Worm (Caenorhabditis elegans) whole organism, L4 larva: Measurements from ENCODE around the gene K10C9.7.

Source experiments
- D1046.2 ChIP-seq: fragments of 200-800 bp; sonication (Bioruptor generic); IDR thresholded peaks from 2 replicates; pipeline ENCODE4 v1.3.6; 2022; ENCODE audit warnings: missing genetic modification characterization, missing compliant biosample characterization
- F10B5.3 ChIP-seq: sonication (generic microtip); optimal IDR thresholded peaks from 2 replicates; lab custom pipeline; 2016; ENCODE audit warnings: mild to moderate bottlenecking, missing genetic modification characterization, missing compliant biosample characterization
- F26F4.8 ChIP-seq: fragments of 200-800 bp; sonication (Bioruptor generic); conservative IDR thresholded peaks from 2 replicates; pipeline ENCODE4 v1.3.6; 2022; ENCODE audit warnings: missing genetic modification characterization, missing compliant biosample characterization
- F44E2.7 ChIP-seq: fragments of 200-800 bp; sonication (Bioruptor generic); IDR thresholded peaks from 2 replicates; pipeline ENCODE4 v2.1.2; 2022; ENCODE audit warnings: missing genetic modification characterization, missing compliant biosample characterization
- R02D3.7 ChIP-seq: fragments of 150-350 bp; sonication (generic microtip); optimal IDR thresholded peaks from 3 replicates; lab custom pipeline; 2014; ENCODE audit warnings: missing biosample characterization, missing genetic modification characterization
- T26A8.4 ChIP-seq: fragments of 200-800 bp; sonication (Bioruptor generic); IDR thresholded peaks from 2 replicates; pipeline ENCODE4 v1.3.6; 2022; ENCODE audit warnings: missing genetic modification characterization, missing compliant biosample characterization
- Y48G9A.11 ChIP-seq: fragments of 200-800 bp; sonication (Bioruptor generic); IDR thresholded peaks from 2 replicates; pipeline ENCODE4 v1.3.6; 2022; ENCODE audit warnings: missing genetic modification reagents, missing genetic modification characterization, missing compliant biosample characterization
- ZK546.5 ChIP-seq, 2 experiments: sonication (generic microtip); optimal IDR thresholded peaks; 2 replicates each; lab custom pipeline; 2017; ENCODE audit warnings: missing biosample characterization in 2 of 2, missing genetic modification characterization in 2 of 2
- aly-2 ChIP-seq: sonication (generic microtip); optimal IDR thresholded peaks from 2 replicates; lab custom pipeline; 2018; ENCODE audit warnings: missing biosample characterization, missing genetic modification characterization
- ama-1 ChIP-seq: fragments of 150-350 bp; optimal IDR thresholded peaks from 2 replicates; lab custom pipeline; 2014; ENCODE audit warnings: inconsistent platforms, mixed read lengths
- ceh-20 ChIP-seq: fragments of 200-800 bp; sonication (Bioruptor generic); IDR thresholded peaks from 2 replicates; pipeline ENCODE4 v1.3.6; 2022; ENCODE audit warnings: missing genetic modification reagents, missing genetic modification characterization, missing compliant biosample characterization
- ceh-32 ChIP-seq: sonication (generic microtip); optimal IDR thresholded peaks from 2 replicates; lab custom pipeline; 2016; ENCODE audit warnings: mild to moderate bottlenecking, missing genetic modification characterization, missing compliant biosample characterization; ENCODE audit not compliant: poor library complexity
- ceh-44 ChIP-seq: fragments of 200-800 bp; sonication (Bioruptor generic); IDR thresholded peaks from 2 replicates; pipeline ENCODE4 v1.3.6; 2022; ENCODE audit warnings: missing genetic modification reagents, missing genetic modification characterization, missing compliant biosample characterization
- ceh-82 ChIP-seq: sonication (generic microtip); optimal IDR thresholded peaks from 2 replicates; lab custom pipeline; 2017; ENCODE audit warnings: missing biosample characterization, missing genetic modification characterization
- daf-8 ChIP-seq: fragments of 200-800 bp; sonication (Bioruptor generic); IDR thresholded peaks from 2 replicates; pipeline ENCODE4 v1.3.6; 2022; ENCODE audit warnings: missing genetic modification characterization, missing compliant biosample characterization
- dmd-8 ChIP-seq: fragments of 200-800 bp; sonication (Bioruptor generic); IDR thresholded peaks from 2 replicates; pipeline ENCODE4 v1.3.6; 2022; ENCODE audit warnings: missing genetic modification characterization, missing compliant biosample characterization
- duxl-1 ChIP-seq: sonication (generic microtip); optimal IDR thresholded peaks from 2 replicates; lab custom pipeline; 2016; ENCODE audit warnings: mild to moderate bottlenecking, missing genetic modification characterization, moderate library complexity, missing compliant biosample characterization; ENCODE audit not compliant: poor library complexity
- egl-27 ChIP-seq: sonication (generic microtip); optimal IDR thresholded peaks from 3 replicates; lab custom pipeline; 2017; ENCODE audit warnings: missing biosample characterization, missing genetic modification reagents, missing genetic modification characterization
- fkh-10 ChIP-seq: fragments of 150-350 bp; optimal IDR thresholded peaks from 2 replicates; lab custom pipeline; 2014; ENCODE audit warnings: missing biosample characterization, missing genetic modification reagents, missing genetic modification characterization
- hlh-11 ChIP-seq: fragments of 200-800 bp; sonication (Bioruptor generic); optimal IDR thresholded peaks from 2 replicates; lab custom pipeline; 2018; ENCODE audit warnings: mild to moderate bottlenecking, missing genetic modification characterization, missing compliant biosample characterization
- hmg-1.1 ChIP-seq: fragments of 200-800 bp; sonication (Bioruptor generic); IDR thresholded peaks from 2 replicates; pipeline ENCODE4 v1.3.6; 2022; ENCODE audit warnings: missing genetic modification reagents, missing genetic modification characterization, missing compliant biosample characterization
- lin-29 ChIP-seq: fragments of 200-800 bp; sonication (Bioruptor generic); IDR thresholded peaks from 2 replicates; pipeline ENCODE4 v1.3.6; 2022; ENCODE audit warnings: missing genetic modification reagents, missing genetic modification characterization, missing compliant biosample characterization
- lin-38 ChIP-seq: fragments of 200-800 bp; sonication (Bioruptor generic); IDR thresholded peaks from 2 replicates; pipeline ENCODE4 v1.3.6; 2022; ENCODE audit warnings: missing genetic modification reagents, missing genetic modification characterization, missing compliant biosample characterization
- lin-39 ChIP-seq: fragments of 150-350 bp; optimal IDR thresholded peaks from 2 replicates; lab custom pipeline; 2014; ENCODE audit warnings: missing biosample characterization, missing genetic modification reagents, missing genetic modification characterization
- lsy-2 ChIP-seq, 2 experiments: fragments of 150-350 bp in 1 of 2; sonication (generic microtip) in 1 of 2; optimal IDR thresholded peaks; 2 replicates each; lab custom pipeline; 2014 to 2017; ENCODE audit warnings: missing biosample characterization in 2 of 2, missing genetic modification characterization in 2 of 2
- madf-5 ChIP-seq, 2 experiments: fragments of 200-800 bp; sonication (Bioruptor generic); IDR thresholded peaks; 2 replicates each; pipeline ENCODE4 v1.3.6; 2022; ENCODE audit warnings: missing compliant biosample characterization in 2 of 2, missing genetic modification characterization in 2 of 2
- mdt-29 ChIP-seq: fragments of 200-800 bp; sonication (Bioruptor generic); IDR thresholded peaks from 2 replicates; pipeline ENCODE4 v1.3.6; 2022; ENCODE audit warnings: missing genetic modification reagents, missing genetic modification characterization, missing compliant biosample characterization
- nhr-11 ChIP-seq: fragments of 150-350 bp; optimal IDR thresholded peaks from 2 replicates; lab custom pipeline; 2014; ENCODE audit warnings: missing biosample characterization, missing genetic modification characterization
- nhr-25 ChIP-seq: sonication (generic microtip); optimal IDR thresholded peaks from 2 replicates; lab custom pipeline; 2017; ENCODE audit warnings: missing genetic modification characterization, mild to moderate bottlenecking, missing compliant biosample characterization, antibody characterized with exemption, moderate library complexity, borderline replicate concordance; ENCODE audit not compliant: insufficient read depth
- nhr-28 ChIP-seq: fragments of 150-350 bp; optimal IDR thresholded peaks from 2 replicates; lab custom pipeline; 2014; ENCODE audit warnings: missing biosample characterization, missing genetic modification characterization
- php-3 ChIP-seq: fragments of 200-800 bp; sonication (Bioruptor generic); IDR thresholded peaks from 2 replicates; pipeline ENCODE4 v1.3.6; 2022; ENCODE audit warnings: missing genetic modification reagents, missing genetic modification characterization, missing compliant biosample characterization
- rbr-2 ChIP-seq: sonication (generic microtip); optimal IDR thresholded peaks from 2 replicates; lab custom pipeline; 2016; ENCODE audit warnings: missing genotype, missing genetic modification characterization, missing compliant biosample characterization
- saeg-2 ChIP-seq: fragments of 200-800 bp; sonication (Bioruptor generic); IDR thresholded peaks from 2 replicates; pipeline ENCODE4 v1.3.6; 2022; ENCODE audit warnings: missing genetic modification reagents, missing genetic modification characterization, missing compliant biosample characterization
- snpc-1.2 ChIP-seq: fragments of 200-800 bp; sonication (Bioruptor generic); IDR thresholded peaks from 2 replicates; pipeline ENCODE4 v1.3.6; 2022; ENCODE audit warnings: missing genetic modification reagents, missing genetic modification characterization, missing compliant biosample characterization
- snpc-4 ChIP-seq: fragments of 150-350 bp; optimal IDR thresholded peaks from 2 replicates; lab custom pipeline; 2014; ENCODE audit warnings: missing biosample characterization, missing genetic modification characterization
- tra-1 ChIP-seq: fragments of 200-800 bp; sonication (Bioruptor generic); IDR thresholded peaks from 2 replicates; pipeline ENCODE4 v1.3.6; 2022; ENCODE audit warnings: missing genetic modification reagents, missing genetic modification characterization, missing compliant biosample characterization
- vab-7 ChIP-seq: fragments of 200-800 bp; sonication (Bioruptor generic); IDR thresholded peaks from 2 replicates; pipeline ENCODE4 v1.3.6; 2022; ENCODE audit warnings: missing genetic modification reagents, missing genetic modification characterization, missing compliant biosample characterization
- zip-2 ChIP-seq: fragments of 150-350 bp; optimal IDR thresholded peaks from 2 replicates; lab custom pipeline; 2014; ENCODE audit warnings: missing biosample characterization, missing genetic modification characterization
- ztf-11 ChIP-seq: fragments of 150-350 bp; optimal IDR thresholded peaks from 2 replicates; lab custom pipeline; 2014; ENCODE audit warnings: missing biosample characterization, missing genetic modification characterization

Gene K10C9.7

DNA sequence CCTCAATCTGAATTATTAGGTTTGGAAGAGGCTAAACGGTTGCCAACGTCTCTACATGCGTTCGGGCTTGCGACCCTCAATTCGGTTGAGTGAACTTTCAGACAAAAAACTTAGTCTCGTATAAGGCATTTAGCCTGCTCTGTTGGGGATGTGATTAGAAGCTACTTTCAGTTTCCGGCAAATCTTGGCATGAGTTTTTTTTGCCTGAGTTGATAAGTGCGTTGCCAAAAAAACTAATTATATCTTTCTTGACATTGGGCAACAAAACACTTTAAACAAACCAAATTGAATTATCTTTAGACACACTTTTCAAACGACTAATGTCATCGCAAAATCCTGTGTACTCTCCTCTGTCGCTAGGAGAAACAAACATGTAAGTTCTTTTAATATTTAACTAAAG is 25.0 kb upstream of the K10C9.7 start, which contains the start of gene Y50D4B.4:
TSS of gene Y50D4B.4 (plus strand) at position 301 of the 400 bp plus-strand sequence.
- TF ChIP-seq nhr-28 (tag; lab: Kevin White, UChicago) (no peak), mdt-29 (GFP tag; lab: Robert Waterston, UW) (no peak), dmd-8 (GFP tag; lab: Robert Waterston, UW) (no peak), saeg-2 (no peak), nhr-11 (tag; lab: Kevin White, UChicago) (no peak), snpc-4 (tag; lab: Kevin White, UChicago) (no peak), F44E2.7 (GFP tag; lab: Robert Waterston, UW) (no peak), daf-8 (no peak), fkh-10 (no peak), ceh-20 (no peak), Y48G9A.11 (GFP tag; lab: Robert Waterston, UW) (no peak), snpc-1.2 (GFP tag; lab: Robert Waterston, UW) (no peak), D1046.2 (GFP tag; lab: Robert Waterston, UW) (no peak)

DNA sequence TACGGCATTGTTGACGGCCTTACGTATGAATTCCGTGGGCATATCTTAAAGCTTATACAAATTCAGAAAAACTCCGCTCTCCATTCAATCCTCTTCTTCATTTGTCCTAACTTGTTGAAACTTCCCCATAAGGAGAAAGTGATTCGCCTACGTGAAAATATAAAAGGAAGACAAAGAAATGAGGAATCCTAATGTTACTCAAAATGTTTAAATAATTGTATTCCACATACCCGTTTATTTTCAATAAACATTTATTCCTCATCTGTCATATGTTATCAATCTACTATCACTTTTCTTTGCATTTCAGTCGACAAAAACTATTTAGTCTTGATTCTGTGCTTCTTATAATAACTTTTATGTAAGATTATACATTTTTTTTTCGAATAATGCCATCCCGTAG is 20.6 kb upstream of the K10C9.7 start, which contains the start of gene clec-203:
TSS of gene clec-203 (plus strand) at position 301 of the 400 bp plus-strand sequence.
- TF ChIP-seq ZK546.5 (tag; optimal IDR thresholded peaks at IDR 0.05; lab: Kevin White, UChicago) (no peak), ztf-11 (tag; lab: Kevin White, UChicago) (no peak), vab-7 (GFP tag; lab: Robert Waterston, UW) (no peak), T26A8.4 (no peak), nhr-25 (tag; lab: Kevin White, UChicago) (no peak)

DNA sequence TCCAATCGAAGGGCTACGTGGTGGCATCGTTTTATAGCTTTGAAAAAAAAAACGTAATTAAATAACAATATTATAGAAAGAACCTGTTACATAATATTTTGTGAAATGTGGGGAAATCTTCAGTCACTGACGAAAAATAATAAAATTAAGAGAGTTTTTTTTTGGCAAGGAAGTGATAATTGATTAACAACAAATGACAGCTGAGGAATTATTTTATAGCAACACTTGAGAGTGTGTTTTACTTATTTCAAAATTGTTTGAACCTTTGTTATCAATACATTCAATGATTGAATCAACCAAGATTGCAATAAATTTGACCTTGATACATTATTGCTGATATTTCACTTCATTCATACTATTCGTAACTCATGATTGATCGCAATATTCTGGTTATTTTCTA is 16.6 kb upstream of the K10C9.7 start, which contains the start of gene Y50D4B.6:
TSS of gene Y50D4B.6 (plus strand) at position 301 of the 400 bp plus-strand sequence.
- TF ChIP-seq duxl-1 (tag; lab: Kevin White, UChicago) (no peak), lin-38 (GFP tag; lab: Robert Waterston, UW) (no peak), zip-2 (tag; lab: Kevin White, UChicago) (no peak), vab-7 (GFP tag; lab: Robert Waterston, UW) (no peak), F26F4.8 (GFP tag; lab: Robert Waterston, UW) (no peak), php-3 (no peak)

DNA sequence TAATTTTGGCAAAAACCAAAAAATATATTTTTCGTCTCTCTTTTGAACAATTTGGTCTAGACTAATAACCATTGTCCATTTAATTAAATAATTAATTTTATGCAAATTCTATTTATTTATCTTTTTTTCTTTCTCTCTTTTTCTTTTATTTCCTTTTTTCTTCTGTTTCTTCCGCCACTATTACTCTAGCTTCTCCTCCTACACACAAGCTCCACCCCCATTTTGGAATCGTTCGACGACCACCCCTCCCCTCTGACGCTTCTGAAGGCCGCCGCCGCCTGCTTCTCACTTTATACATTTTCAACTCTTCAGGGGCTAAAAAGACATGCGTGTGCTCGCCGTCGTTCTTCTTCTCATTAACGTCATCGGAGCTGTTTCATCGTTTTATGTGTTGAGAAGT is 7.6 kb upstream of the K10C9.7 start, which contains the start of gene K10C9.1:
TSS of gene K10C9.1 (plus strand) at position 301 of the 400 bp plus-strand sequence.
- no peak for TF ChIP-seq ceh-82 (tag; lab: Kevin White, UChicago)
- no peak for TF ChIP-seq rbr-2 (tag; lab: Kevin White, UChicago)
- TF ChIP-seq dmd-8 (GFP tag; lab: Robert Waterston, UW): no peak
- no peak for TF ChIP-seq ceh-44
- TF ChIP-seq ama-1: no peak
- TF ChIP-seq lin-29 (GFP tag; lab: Robert Waterston, UW): no peak
- no peak for TF ChIP-seq madf-5 (GFP tag; IDR thresholded peaks at IDR 0.05; lab: Robert Waterston, UW)
- TF ChIP-seq, all 104 proteins: peak for 0

DNA sequence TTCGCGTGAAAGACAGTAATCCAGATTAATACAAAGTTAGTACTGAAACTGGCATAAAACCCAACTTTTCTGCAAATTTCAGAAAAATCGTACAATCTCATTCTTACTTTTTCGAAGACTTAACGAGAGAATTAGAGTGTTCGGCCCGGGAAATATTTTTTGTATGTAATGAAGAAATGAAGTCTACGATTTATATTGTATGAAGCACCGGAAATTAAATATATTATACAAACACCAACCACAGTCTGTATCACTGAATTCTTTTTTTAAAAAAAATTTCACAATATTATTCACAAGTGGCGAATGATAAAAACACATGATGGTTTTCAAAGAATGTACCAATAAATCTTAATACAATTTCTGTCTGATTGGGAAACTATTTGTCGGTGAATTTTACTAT is 2.9 kb downstream of the K10C9.7 start, which contains the start of gene str-67:
TSS of gene str-67 (minus strand) at position 101 of the 400 bp plus-strand sequence.
- TF ChIP-seq aly-2 (tag; lab: Kevin White, UChicago): no peak
- TF ChIP-seq php-3: no peak
- TF ChIP-seq ceh-32 (tag; lab: Kevin White, UChicago): no peak
- no peak for TF ChIP-seq lsy-2 (tag; optimal IDR thresholded peaks at IDR 0.05; lab: Kevin White, UChicago)
- no peak for TF ChIP-seq mdt-29 (GFP tag; lab: Robert Waterston, UW)
- TF ChIP-seq lin-39 (tag; lab: Kevin White, UChicago): no peak
- TF ChIP-seq vab-7 (GFP tag; lab: Robert Waterston, UW): no peak
- no peak for TF ChIP-seq hmg-1.1 (GFP tag; lab: Robert Waterston, UW)
- TF ChIP-seq hlh-11 (tag; lab: Kevin White, UChicago): no peak
- TF ChIP-seq tra-1 (GFP tag; lab: Robert Waterston, UW): no peak
- no peak for TF ChIP-seq egl-27
- TF ChIP-seq R02D3.7 (tag; lab: Kevin White, UChicago): no peak
- TF ChIP-seq F10B5.3 (tag; lab: Kevin White, UChicago): no peak
